Fruit fly (Drosophila melanogaster) whole organism, embryonic: ENCODE measurements around the gene CG18265.

Experiments used
- CG10147 ChIP-seq: fragments of 200-800 bp; sonication (Bioruptor generic); optimal IDR thresholded peaks from 2 replicates; lab custom pipeline; 2019; ENCODE audit warnings: missing biosample characterization, mild to moderate bottlenecking, missing genetic modification characterization, moderate library complexity
- CG11093 ChIP-seq: fragments of 200-800 bp; sonication (Bioruptor generic); IDR thresholded peaks from 3 replicates; pipeline ENCODE4 v1.3.6; 2022; ENCODE audit warnings: missing biosample characterization, missing genetic modification characterization
- CG12769 ChIP-seq: fragments of 200-800 bp; sonication (Bioruptor generic); optimal IDR thresholded peaks from 2 replicates; lab custom pipeline; 2019; ENCODE audit warnings: missing biosample characterization, mild to moderate bottlenecking, missing genetic modification characterization, moderate library complexity
- CG12942 ChIP-seq: fragments of 200-800 bp; sonication (Bioruptor generic); optimal IDR thresholded peaks from 3 replicates; lab custom pipeline; 2016; ENCODE audit warnings: missing biosample characterization, missing genetic modification characterization
- CG13424 ChIP-seq: fragments of 200-800 bp; sonication (Bioruptor generic); optimal IDR thresholded peaks from 2 replicates; lab custom pipeline; 2019; ENCODE audit warnings: missing biosample characterization, mild to moderate bottlenecking, missing genetic modification characterization, moderate library complexity
- CG14050 ChIP-seq: fragments of 200-800 bp; sonication (Bioruptor generic); IDR thresholded peaks from 3 replicates; pipeline ENCODE4 v1.3.6; 2022; ENCODE audit warnings: missing biosample characterization, missing genetic modification characterization
- CG1603 ChIP-seq: fragments of 200-800 bp; sonication (Bioruptor generic); optimal IDR thresholded peaks from 2 replicates; lab custom pipeline; 2019; ENCODE audit warnings: missing biosample characterization, mild to moderate bottlenecking, missing genetic modification characterization, moderate library complexity
- CG2678 ChIP-seq: fragments of 200-800 bp; sonication (Bioruptor generic); optimal IDR thresholded peaks from 3 replicates; lab custom pipeline; 2019; ENCODE audit warnings: missing biosample characterization, mild to moderate bottlenecking, missing genetic modification characterization, moderate library complexity
- CG3065 ChIP-seq: fragments of 200-800 bp; sonication (Bioruptor generic); optimal IDR thresholded peaks from 2 replicates; lab custom pipeline; 2016; ENCODE audit warnings: missing biosample characterization, missing genetic modification characterization
- CG32767 ChIP-seq: fragments of 200-800 bp; sonication (Bioruptor generic); IDR thresholded peaks from 2 replicates; pipeline ENCODE4 v1.3.6; 2022; ENCODE audit warnings: missing biosample characterization, missing genetic modification characterization
- CG4707 ChIP-seq: fragments of 200-800 bp; sonication (Bioruptor generic); optimal IDR thresholded peaks from 2 replicates; lab custom pipeline; 2018; ENCODE audit warnings: missing biosample characterization, mild to moderate bottlenecking, missing genetic modification characterization, moderate library complexity
- CG5245 ChIP-seq: fragments of 200-800 bp; sonication (Bioruptor generic); optimal IDR thresholded peaks from 3 replicates; lab custom pipeline; 2016; ENCODE audit warnings: missing biosample characterization, missing genetic modification characterization
- CG6254 ChIP-seq: fragments of 200-800 bp; sonication (Bioruptor generic); optimal IDR thresholded peaks from 3 replicates; lab custom pipeline; 2017; ENCODE audit warnings: mild to moderate bottlenecking, missing biosample characterization, missing genetic modification reagents, missing genetic modification characterization
- CG6683 ChIP-seq: fragments of 200-800 bp; sonication (Bioruptor generic); optimal IDR thresholded peaks from 2 replicates; lab custom pipeline; 2017; ENCODE audit warnings: missing biosample characterization, mild to moderate bottlenecking, missing genetic modification characterization, missing genetic modification reagents
- CG7745 ChIP-seq: fragments of 200-800 bp; sonication (Bioruptor generic); optimal IDR thresholded peaks from 2 replicates; lab custom pipeline; 2018; ENCODE audit warnings: missing biosample characterization, mild to moderate bottlenecking, missing genetic modification characterization, moderate library complexity
- CG8290 ChIP-seq, 3 experiments: fragments of 200-800 bp; sonication (Bioruptor generic); optimal IDR thresholded peaks; 2 replicates each; lab custom pipeline; 2016 to 2019; ENCODE audit warnings: missing biosample characterization in 3 of 3, missing genetic modification characterization in 3 of 3, mild to moderate bottlenecking in 2 of 3, moderate library complexity in 1 of 3
- CTCF ChIP-seq: fragments of 200-800 bp; sonication (Bioruptor generic); optimal IDR thresholded peaks from 2 replicates; lab custom pipeline; 2017; ENCODE audit warnings: missing biosample characterization, mild to moderate bottlenecking, missing genetic modification characterization, moderate library complexity
- CkIIα-i1 ChIP-seq: fragments of 200-800 bp; sonication (Bioruptor generic); IDR thresholded peaks from 2 replicates; pipeline ENCODE4 v1.3.6; 2022; ENCODE audit warnings: missing biosample characterization, missing genetic modification characterization
- D ChIP-seq, 2 experiments: fragments of 200-800 bp in 1 of 2; fragments of >200 bp in 1 of 2; sonication (Bioruptor generic) in 1 of 2; optimal IDR thresholded peaks; 2 replicates in 1 of 2; 3 replicates in 1 of 2; lab custom pipeline; 2017; ENCODE audit warnings: mild to moderate bottlenecking in 1 of 2, missing biosample characterization in 1 of 2, missing genetic modification characterization in 1 of 2, missing genetic modification reagents in 1 of 2
- Deaf1 ChIP-seq: fragments of 200-800 bp; optimal IDR thresholded peaks from 3 replicates; lab custom pipeline; 2019; ENCODE audit warnings: missing biosample characterization, mild to moderate bottlenecking, missing genetic modification characterization, moderate library complexity
- Dfd ChIP-seq, 2 experiments: fragments of >200 bp; optimal IDR thresholded peaks; 2 replicates each; lab custom pipeline; 2017; ENCODE audit warnings: missing biosample characterization in 2 of 2, missing genetic modification characterization in 2 of 2
- Dll ChIP-seq: fragments of 200-800 bp; sonication (Bioruptor generic); IDR thresholded peaks from 4 replicates; pipeline ENCODE4 v1.3.6; 2022; ENCODE audit warnings: missing biosample characterization, missing genetic modification characterization; ENCODE audit not compliant: partially characterized antibody
- Dp ChIP-seq: fragments of 200-800 bp; sonication (Bioruptor generic); optimal IDR thresholded peaks from 2 replicates; lab custom pipeline; 2018; ENCODE audit warnings: missing biosample characterization, mild to moderate bottlenecking, missing genetic modification characterization, moderate library complexity
- H15 ChIP-seq: fragments of 200-800 bp; sonication (Bioruptor generic); IDR thresholded peaks from 3 replicates; pipeline ENCODE4 v1.3.6; 2022; ENCODE audit warnings: missing biosample characterization, missing genetic modification characterization
- HHEX ChIP-seq: fragments of 200-800 bp; sonication (Bioruptor generic); optimal IDR thresholded peaks from 3 replicates; lab custom pipeline; 2017; ENCODE audit warnings: missing biosample characterization, mild to moderate bottlenecking, missing genetic modification characterization, missing genetic modification reagents
- HLH4C ChIP-seq: fragments of 200-800 bp; sonication (Bioruptor generic); IDR thresholded peaks from 3 replicates; pipeline ENCODE4 v1.3.6; 2022; ENCODE audit warnings: missing biosample characterization, missing genetic modification characterization; ENCODE audit not compliant: partially characterized antibody
- HLH54F ChIP-seq: fragments of 200-800 bp; sonication (Bioruptor generic); optimal IDR thresholded peaks from 3 replicates; lab custom pipeline; 2016; ENCODE audit warnings: missing biosample characterization, missing genetic modification characterization
- Lpt ChIP-seq: fragments of >200 bp; optimal IDR thresholded peaks from 2 replicates; lab custom pipeline; 2018; ENCODE audit warnings: missing biosample characterization, missing genetic modification characterization
- Med ChIP-seq: fragments of 200-800 bp; sonication (Bioruptor generic); peaks from one replicate; lab custom pipeline; 2016; ENCODE audit warnings: missing biosample characterization, missing genetic modification characterization, mild to moderate bottlenecking, inconsistent platforms, moderate library complexity
- NC2β ChIP-seq: fragments of 200-800 bp; sonication (Bioruptor generic); optimal IDR thresholded peaks from 2 replicates; lab custom pipeline; 2016; ENCODE audit warnings: missing biosample characterization, missing genetic modification characterization
- PHDP ChIP-seq: fragments of 200-800 bp; sonication (Bioruptor generic); optimal IDR thresholded peaks from 3 replicates; lab custom pipeline; 2018; ENCODE audit warnings: missing biosample characterization, mild to moderate bottlenecking, missing genetic modification characterization, moderate library complexity
- Tbp ChIP-seq: fragments of >200 bp; optimal IDR thresholded peaks from 2 replicates; lab custom pipeline; 2018; ENCODE audit warnings: missing biosample characterization, missing genetic modification characterization
- ac ChIP-seq: fragments of 200-800 bp; sonication (Bioruptor generic); optimal IDR thresholded peaks from 3 replicates; lab custom pipeline; 2017; ENCODE audit warnings: missing biosample characterization, mild to moderate bottlenecking, missing genetic modification characterization
- ato ChIP-seq: fragments of 200-800 bp; sonication (Bioruptor generic); IDR thresholded peaks from 2 replicates; pipeline ENCODE4 v1.3.6; 2022; ENCODE audit warnings: missing biosample characterization, missing genetic modification characterization; ENCODE audit not compliant: partially characterized antibody
- bigmax ChIP-seq: fragments of 200-800 bp; sonication (Bioruptor generic); optimal IDR thresholded peaks from 2 replicates; lab custom pipeline; 2018; ENCODE audit warnings: missing biosample characterization, mild to moderate bottlenecking, missing genetic modification characterization
- dimm ChIP-seq: fragments of 200-800 bp; sonication (Bioruptor generic); IDR thresholded peaks from 2 replicates; pipeline ENCODE4 v1.3.6; 2022; ENCODE audit warnings: missing biosample characterization, missing genetic modification characterization
- fd102C ChIP-seq: fragments of 200-800 bp; sonication (Bioruptor generic); optimal IDR thresholded peaks from 2 replicates; lab custom pipeline; 2018; ENCODE audit warnings: missing biosample characterization, mild to moderate bottlenecking, missing genetic modification characterization, moderate library complexity
- gem ChIP-seq: fragments of 200-800 bp; sonication (Bioruptor generic); optimal IDR thresholded peaks from 2 replicates; lab custom pipeline; 2019; ENCODE audit warnings: missing biosample characterization, mild to moderate bottlenecking, missing genetic modification characterization, moderate library complexity
- h ChIP-seq: fragments of >200 bp; optimal IDR thresholded peaks from 2 replicates; lab custom pipeline; 2017
- ham ChIP-seq: fragments of 200-800 bp; sonication (Bioruptor generic); IDR thresholded peaks from 2 replicates; pipeline ENCODE4 v1.3.6; 2022; ENCODE audit warnings: missing biosample characterization, missing genetic modification characterization
- inv ChIP-seq: fragments of 200-800 bp; sonication (Bioruptor generic); IDR thresholded peaks from 2 replicates; pipeline ENCODE4 v1.3.6; 2022; ENCODE audit warnings: missing biosample characterization, missing genetic modification characterization; ENCODE audit not compliant: partially characterized antibody
- lmd ChIP-seq: fragments of 200-800 bp; sonication (Bioruptor generic); IDR thresholded peaks from 2 replicates; pipeline ENCODE4 v1.3.6; 2022; ENCODE audit warnings: missing biosample characterization, missing genetic modification characterization
- nmo ChIP-seq: fragments of 200-800 bp; sonication (Bioruptor generic); optimal IDR thresholded peaks from 2 replicates; lab custom pipeline; 2018; ENCODE audit warnings: missing biosample characterization, mild to moderate bottlenecking, missing genetic modification characterization, moderate library complexity
- odd ChIP-seq: fragments of 200-800 bp; sonication (Bioruptor generic); optimal IDR thresholded peaks from 2 replicates; lab custom pipeline; 2017; ENCODE audit warnings: missing biosample characterization, mild to moderate bottlenecking, missing genetic modification characterization
- onecut ChIP-seq: fragments of 200-800 bp; sonication (Bioruptor generic); IDR thresholded peaks from 2 replicates; pipeline ENCODE4 v1.3.6; 2022; ENCODE audit warnings: missing biosample characterization, missing genetic modification characterization
- sna ChIP-seq: fragments of 200-800 bp; sonication (Bioruptor generic); IDR thresholded peaks from 2 replicates; pipeline ENCODE4 v1.3.6; 2022; ENCODE audit warnings: missing biosample characterization, missing genetic modification characterization; ENCODE audit not compliant: partially characterized antibody
- ssp ChIP-seq: fragments of 200-800 bp; sonication (Bioruptor generic); IDR thresholded peaks from 2 replicates; pipeline ENCODE4 v1.3.6; 2022; ENCODE audit warnings: missing biosample characterization, missing genetic modification characterization
- tio ChIP-seq: fragments of 200-800 bp; sonication (Bioruptor generic); optimal IDR thresholded peaks from 2 replicates; lab custom pipeline; 2017; ENCODE audit warnings: missing biosample characterization, missing genetic modification characterization, inconsistent platforms
- ttk ChIP-seq: fragments of 200-800 bp; sonication (Bioruptor generic); IDR thresholded peaks from 2 replicates; pipeline ENCODE4 v2.1.2; 2022; ENCODE audit warnings: missing biosample characterization, missing genetic modification characterization
- vfl ChIP-seq: fragments of 200-800 bp; sonication (Bioruptor generic); optimal IDR thresholded peaks from 2 replicates; lab custom pipeline; 2016; ENCODE audit warnings: missing biosample characterization, missing genetic modification characterization

The CG18265 gene

DNA sequence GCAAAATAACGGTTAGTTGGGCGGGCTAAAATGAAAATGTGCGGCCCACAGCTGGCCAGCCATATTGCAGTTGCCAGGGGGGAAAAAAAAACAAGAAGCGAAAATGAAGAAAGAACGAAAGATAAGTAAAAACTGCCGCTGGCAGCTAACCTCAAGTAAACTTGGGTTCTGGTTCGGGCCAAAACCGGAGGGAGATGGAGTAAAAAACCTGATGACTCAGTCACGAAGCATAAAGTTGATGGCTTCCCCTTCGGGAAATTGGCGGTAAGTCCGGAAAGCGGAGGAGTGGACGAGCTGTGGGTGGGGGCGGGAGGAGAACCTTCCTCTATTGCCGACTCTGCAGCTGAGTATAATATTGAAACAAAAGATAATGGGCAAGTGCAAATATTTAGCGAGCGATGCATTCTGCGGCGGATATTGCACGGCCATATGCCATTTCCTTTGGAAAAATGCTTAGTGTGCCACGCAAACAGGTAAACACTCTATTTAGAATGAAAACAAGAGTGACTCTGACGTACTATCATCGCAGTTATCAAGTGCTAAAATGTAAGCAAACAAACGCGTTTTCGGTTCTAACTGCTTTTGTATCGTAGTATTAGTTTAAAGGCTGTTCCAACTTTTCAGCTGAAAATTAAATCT is 20.0 kb upstream of the CG18265 start (continued):
- TF ChIP-seq CG1603 (tag; lab: Kevin White, UChicago) (peak; percentile 27), h (lab: Kevin White, UChicago) (no peak), ac (peak; percentile 58), CG14050 (no peak), H15 (GFP tag; lab: Robert Waterston, UW) (no peak), bigmax (no peak), onecut (GFP tag; lab: Robert Waterston, UW) (0 out of 2 replicates have a peak, but pooled peaks have one; percentile 22), ato (GFP tag; lab: Robert Waterston, UW) (no peak), sna (no peak), HLH4C (no peak), CG32767 (no peak), fd102C (GFP tag; lab: Kevin White, UChicago) (peak; percentile 43), Tbp (GFP tag; lab: Kevin White, UChicago) (no peak), CG3065 (GFP tag; lab: Kevin White, UChicago) (no peak), CG2678 (tag; lab: Kevin White, UChicago) (peak; percentile 9), CG10147 (GFP tag; lab: Kevin White, UChicago) (no peak), PHDP (tag; lab: Kevin White, UChicago) (peak; percentile 7), NC2β (GFP tag; lab: Kevin White, UChicago) (no peak), HHEX (GFP tag; lab: Kevin White, UChicago) (no peak), lmd (GFP tag; lab: Robert Waterston, UW) (no peak), CTCF (GFP tag; lab: Kevin White, UChicago) (no peak), ssp (GFP tag; lab: Robert Waterston, UW) (no peak), CG7745 (tag; lab: Kevin White, UChicago) (no peak), ttk (no peak), CG5245 (GFP tag; lab: Kevin White, UChicago) (no peak), CG8290 (GFP tag; optimal IDR thresholded peaks at IDR 0.05; lab: Kevin White, UChicago) (no peak), CG8290 (tag; optimal IDR thresholded peaks at IDR 0.05; lab: Kevin White, UChicago) (peak in 1 of 2 experiments; percentile 41), inv (GFP tag; lab: Robert Waterston, UW) (no peak), HLH54F (GFP tag; lab: Kevin White, UChicago) (no peak), gem (tag; lab: Kevin White, UChicago) (peak; percentile 40), CG12942 (GFP tag; lab: Kevin White, UChicago) (no peak), Dll (no peak), CG11093 (no peak), D (optimal IDR thresholded peaks at IDR 0.05; lab: Kevin White, UChicago) (no peak), D (GFP tag; optimal IDR thresholded peaks at IDR 0.05; lab: Kevin White, UChicago) (no peak), ham (GFP tag; lab: Robert Waterston, UW) (no peak), nmo (GFP tag; lab: Kevin White, UChicago) (no peak), CG6254 (GFP tag; lab: Kevin White, UChicago) (no peak), CG6683 (no peak), Dfd (GFP tag; optimal IDR thresholded peaks at IDR 0.05; lab: Kevin White, UChicago) (no peak), CG4707 (GFP tag; lab: Kevin White, UChicago) (no peak), tio (GFP tag; lab: Kevin White, UChicago) (no peak), Dp (GFP tag; lab: Kevin White, UChicago) (no peak), Deaf1 (tag; lab: Kevin White, UChicago) (no peak), Med (GFP tag; lab: Kevin White, UChicago) (peak; percentile 66), Lpt (GFP tag; lab: Kevin White, UChicago) (no peak), CG13424 (tag; lab: Kevin White, UChicago) (no peak), odd (GFP tag; lab: Kevin White, UChicago) (no peak), vfl (GFP tag; lab: Kevin White, UChicago) (no peak), CkIIα-i1 (no peak), CG12769 (tag; lab: Kevin White, UChicago) (no peak), dimm (GFP tag; lab: Robert Waterston, UW) (no peak)
